Fruit fly (Drosophila melanogaster): ENCODE measurements around the gene CG31145.

Gene CG31145

DNA sequence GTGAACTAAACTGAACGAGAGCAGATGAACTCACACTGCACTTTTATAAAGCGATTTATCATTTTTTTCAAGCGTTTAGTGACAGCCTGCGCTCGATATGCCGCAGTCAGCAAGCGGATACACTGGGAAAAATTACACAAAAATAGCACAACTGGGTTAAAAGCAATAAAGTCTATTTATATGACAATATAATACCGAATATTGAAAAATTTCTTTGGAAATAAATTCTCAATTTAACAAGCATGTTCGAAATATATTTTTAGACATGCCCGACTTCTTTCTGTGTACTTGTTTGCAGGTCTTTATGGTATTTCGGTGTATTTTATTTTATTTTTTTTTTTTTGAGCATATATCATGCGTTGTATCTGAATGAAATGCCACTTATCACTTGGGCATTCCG lies 44.4 kb upstream of the CG31145 start (continued):
- TF ChIP-seq corto (GFP tag; optimal IDR thresholded peaks at IDR 0.05) (peak; percentile 36), D (optimal IDR thresholded peaks at IDR 0.05) (no peak), D (GFP tag; optimal IDR thresholded peaks at IDR 0.05) (peak; percentile 69), CG15011 (GFP tag; optimal IDR thresholded peaks at IDR 0.05) (peak; percentile 9), Mrtf (GFP tag; IDR thresholded peaks at IDR 0.05) (peak; percentile 56; the same call in 1 of the 3 replicates), Meics (GFP tag; optimal IDR thresholded peaks at IDR 0.05) (no peak), jigr1 (GFP tag; IDR thresholded peaks at IDR 0.05) (0 out of 3 replicates have a peak, but pooled peaks have one; percentile 12), Side (GFP tag; optimal IDR thresholded peaks at IDR 0.05) (peak; percentile 56), CG11504 (tag; optimal IDR thresholded peaks at IDR 0.05) (peak; percentile 65), CG11398 (GFP tag; optimal IDR thresholded peaks at IDR 0.05) (no peak), NC2β (GFP tag; optimal IDR thresholded peaks at IDR 0.05) (peak; percentile 56), CG10209 (GFP tag; optimal IDR thresholded peaks at IDR 0.05) (peak; percentile 57), CG3163 (GFP tag; optimal IDR thresholded peaks at IDR 0.05) (no peak), CG12659 (GFP tag; optimal IDR thresholded peaks at IDR 0.05) (peak; percentile 38), Tbp (GFP tag; optimal IDR thresholded peaks at IDR 0.05) (no peak), CG11696 (GFP tag; IDR thresholded peaks at IDR 0.05) (peak; percentile 47; the same call in 1 of the 2 replicates), CG1792 (GFP tag; optimal IDR thresholded peaks at IDR 0.05) (peak; percentile 47), Camta (GFP tag; optimal IDR thresholded peaks at IDR 0.05) (peak; percentile 60), CG12071 (GFP tag; optimal IDR thresholded peaks at IDR 0.05) (no peak), Mad (GFP tag; optimal IDR thresholded peaks at IDR 0.05) (peak; percentile 62), Hmx (GFP tag; optimal IDR thresholded peaks at IDR 0.05) (peak; percentile 22), NC2α (GFP tag; optimal IDR thresholded peaks at IDR 0.05) (no peak), CG17359 (tag; optimal IDR thresholded peaks at IDR 0.05) (peak; percentile 70), hb (GFP tag; IDR thresholded peaks at IDR 0.05; ENCODE audit: partially characterized antibody) (no peak), CG32772 (GFP tag; IDR thresholded peaks at IDR 0.05) (peak; percentile 68), da (GFP tag; optimal IDR thresholded peaks at IDR 0.05) (no peak), HLH54F (GFP tag; optimal IDR thresholded peaks at IDR 0.05) (peak; percentile 9), danr (GFP tag; IDR thresholded peaks at IDR 0.05) (no peak), CG6689 (GFP tag; IDR thresholded peaks at IDR 0.05) (0 out of 2 replicates have a peak, but pooled peaks have one; percentile 21), CG10366 (GFP tag; IDR thresholded peaks at IDR 0.05) (peak; percentile 58), dpn (GFP tag; optimal IDR thresholded peaks at IDR 0.05) (peak; percentile 47 to 65), CG3281 (GFP tag; optimal IDR thresholded peaks at IDR 0.05) (no peak), Hr3 (GFP tag; optimal IDR thresholded peaks at IDR 0.05) (peak; percentile 66), CG10654 (GFP tag; optimal IDR thresholded peaks at IDR 0.05) (peak; percentile 56), CG4820 (GFP tag; optimal IDR thresholded peaks at IDR 0.05) (peak; percentile 78), Fer1 (GFP tag; optimal IDR thresholded peaks at IDR 0.05) (no peak), stc (GFP tag; IDR thresholded peaks at IDR 0.05) (peak; percentile 24; the same call in 1 of the 2 replicates), CG18262 (tag; optimal IDR thresholded peaks at IDR 0.05) (peak; percentile 35), CG7839 (tag; optimal IDR thresholded peaks at IDR 0.05) (peak; percentile 63), maf-S (GFP tag; optimal IDR thresholded peaks at IDR 0.05) (peak; percentile 45), CG17829 (tag; optimal IDR thresholded peaks at IDR 0.05) (peak; percentile 47), CG13287 (GFP tag; IDR thresholded peaks at IDR 0.05; ENCODE audit: partially characterized antibody) (no peak), nmo (GFP tag; optimal IDR thresholded peaks at IDR 0.05) (peak; percentile 78), Rx (GFP tag; IDR thresholded peaks at IDR 0.05) (0 out of 2 replicates have a peak, but pooled peaks have one; percentile 13), Med (GFP tag) (no peak), CG9932 (GFP tag; IDR thresholded peaks at IDR 0.05) (no peak), CG6813 (GFP tag; optimal IDR thresholded peaks at IDR 0.05) (peak; percentile 16), Max (GFP tag; optimal IDR thresholded peaks at IDR 0.05) (peak; percentile 62), CG18764 (GFP tag; optimal IDR thresholded peaks at IDR 0.05) (peak; percentile 63), Six4 (GFP tag; optimal IDR thresholded peaks at IDR 0.05) (peak; percentile 40), abd-A (tag; optimal IDR thresholded peaks at IDR 0.05) (no peak), p53 (GFP tag; optimal IDR thresholded peaks at IDR 0.05) (no peak)

All from whole organism, embryonic.